Fruit fly (Drosophila melanogaster) Kc167 (cell line): ENCODE measurements around the gene CG12105.

Source experiments
- Myc ChIP-seq: fragments of >200 bp; optimal IDR thresholded peaks from 2 replicates; lab custom pipeline; 2017; ENCODE audit warnings: missing external identifiers
- Sin3A ChIP-seq: fragments of >200 bp; optimal IDR thresholded peaks from 2 replicates; lab custom pipeline; 2018; ENCODE audit warnings: missing external identifiers
- h ChIP-seq: fragments of >200 bp; optimal IDR thresholded peaks from 3 replicates; lab custom pipeline; 2018; ENCODE audit warnings: missing external identifiers
- psq ChIP-seq: fragments of >200 bp; optimal IDR thresholded peaks from 2 replicates; lab custom pipeline; 2017; ENCODE audit warnings: missing external identifiers

DNA sequence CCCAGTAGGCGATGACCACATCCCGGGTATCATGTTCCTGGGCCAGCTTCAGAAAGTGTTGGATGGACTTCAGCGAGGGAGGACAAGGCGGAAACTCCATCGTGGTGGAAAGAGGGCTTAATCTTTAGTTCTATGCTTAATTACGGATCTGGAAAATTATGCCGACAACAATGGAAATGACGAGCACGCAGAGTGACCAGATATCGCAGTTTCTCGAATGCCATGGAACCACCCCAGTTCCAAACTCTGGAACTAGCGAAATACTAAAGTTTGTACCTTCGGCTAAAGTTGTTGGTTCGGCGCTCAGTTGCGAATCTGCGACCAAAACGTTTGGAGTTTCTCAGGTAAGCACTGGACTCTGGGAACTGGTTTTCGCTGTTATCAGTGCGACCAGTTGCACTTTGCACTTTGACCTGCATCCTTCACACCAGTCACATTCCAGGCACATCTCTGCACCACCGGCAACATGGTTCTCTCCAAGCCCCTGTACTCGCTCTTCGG, 37.1 kb upstream of the CG12105 start, which contains the start of the genes CG7970 and Vta1:
- TF ChIP-seq psq (lab: Kevin White, UChicago), result no peak
- TF ChIP-seq h (lab: Kevin White, UChicago), result no peak
- TF ChIP-seq Sin3A (lab: Kevin White, UChicago), result no peak
- no peak for TF ChIP-seq Myc (lab: Kevin White, UChicago)
